Worm (Caenorhabditis elegans) whole organism, late embryonic: Measurements from ENCODE around the gene T21C9.6.

Experiments used
- C08G9.2 ChIP-seq: sonication (generic microtip); optimal IDR thresholded peaks from 2 replicates; lab custom pipeline; 2016; ENCODE audit warnings: mild to moderate bottlenecking, missing genetic modification characterization, moderate library complexity, missing compliant biosample characterization
- K02D7.2 ChIP-seq: sonication (generic microtip); optimal IDR thresholded peaks from 2 replicates; lab custom pipeline; 2017; ENCODE audit warnings: mild to moderate bottlenecking, missing genetic modification characterization, missing compliant biosample characterization
- K09A11.1 ChIP-seq: sonication (generic microtip); optimal IDR thresholded peaks from 2 replicates; lab custom pipeline; 2017; ENCODE audit warnings: antibody characterized with exemption, mild to moderate bottlenecking, missing genetic modification characterization, missing compliant biosample characterization; ENCODE audit not compliant: insufficient read depth
- T23F11.4 ChIP-seq: fragments of 200-800 bp; sonication (Bioruptor generic); optimal IDR thresholded peaks from 2 replicates; lab custom pipeline; 2018; ENCODE audit warnings: mild to moderate bottlenecking, missing genetic modification characterization, missing compliant biosample characterization
- ama-1 ChIP-seq: fragments of 150-350 bp; optimal IDR thresholded peaks from 2 replicates; lab custom pipeline; 2014
- ceh-18 ChIP-seq: sonication (generic microtip); optimal IDR thresholded peaks from 2 replicates; lab custom pipeline; 2016; ENCODE audit warnings: missing genetic modification characterization, missing compliant biosample characterization
- ceh-19 ChIP-seq: fragments of 200-800 bp; sonication (Bioruptor generic); optimal IDR thresholded peaks from 2 replicates; lab custom pipeline; 2018; ENCODE audit warnings: mild to moderate bottlenecking, missing genetic modification characterization, missing compliant biosample characterization
- ceh-2 ChIP-seq: sonication (generic microtip); optimal IDR thresholded peaks from 2 replicates; lab custom pipeline; 2016; ENCODE audit warnings: missing genotype, missing genetic modification characterization, missing compliant biosample characterization
- ceh-45 ChIP-seq: fragments of 200-800 bp; sonication (Bioruptor generic); IDR thresholded peaks from 2 replicates; pipeline ENCODE4 v1.3.6; 2022; ENCODE audit warnings: missing genetic modification reagents, missing genetic modification characterization, missing compliant biosample characterization
- ceh-6 ChIP-seq: fragments of 200-800 bp; sonication (Bioruptor generic); optimal IDR thresholded peaks from 2 replicates; lab custom pipeline; 2018; ENCODE audit warnings: mild to moderate bottlenecking, missing genetic modification characterization, missing compliant biosample characterization
- ceh-9 ChIP-seq: sonication (generic microtip); optimal IDR thresholded peaks from 2 replicates; lab custom pipeline; 2016; ENCODE audit warnings: mild to moderate bottlenecking, missing genetic modification characterization, inconsistent platforms, missing compliant biosample characterization
- che-1 ChIP-seq: sonication (generic microtip); optimal IDR thresholded peaks from 2 replicates; lab custom pipeline; 2016; ENCODE audit warnings: mild to moderate bottlenecking, missing genetic modification characterization, missing compliant biosample characterization
- eyg-1 ChIP-seq: sonication (generic microtip); optimal IDR thresholded peaks from 2 replicates; lab custom pipeline; 2016; ENCODE audit warnings: missing genotype, missing genetic modification characterization, missing compliant biosample characterization
- fax-1 ChIP-seq: sonication (generic microtip); optimal IDR thresholded peaks from 2 replicates; lab custom pipeline; 2016; ENCODE audit warnings: missing genotype, missing genetic modification characterization, missing compliant biosample characterization
- fkh-6 ChIP-seq: sonication (generic microtip); optimal IDR thresholded peaks from 2 replicates; lab custom pipeline; 2016; ENCODE audit warnings: missing genetic modification characterization, missing compliant biosample characterization
- hlh-13 ChIP-seq: fragments of 200-800 bp; sonication (Bioruptor generic); optimal IDR thresholded peaks from 2 replicates; lab custom pipeline; 2018; ENCODE audit warnings: mild to moderate bottlenecking, missing genetic modification characterization, missing compliant biosample characterization
- hlh-15 ChIP-seq: sonication (generic microtip); optimal IDR thresholded peaks from 2 replicates; lab custom pipeline; 2016; ENCODE audit warnings: missing genetic modification characterization, missing compliant biosample characterization
- hlh-30 ChIP-seq: sonication (generic microtip); optimal IDR thresholded peaks from 2 replicates; lab custom pipeline; 2017; ENCODE audit warnings: antibody characterized with exemption, missing genetic modification characterization, missing compliant biosample characterization; ENCODE audit not compliant: insufficient read depth
- hlh-6 ChIP-seq: sonication (generic microtip); optimal IDR thresholded peaks from 2 replicates; lab custom pipeline; 2016; ENCODE audit warnings: missing genotype, missing genetic modification characterization, missing compliant biosample characterization
- hlh-8 ChIP-seq: sonication (generic microtip); optimal IDR thresholded peaks from 2 replicates; lab custom pipeline; 2016; ENCODE audit warnings: missing genotype, missing genetic modification characterization, missing compliant biosample characterization
- madf-2 ChIP-seq: sonication (generic microtip); optimal IDR thresholded peaks from 2 replicates; lab custom pipeline; 2017; ENCODE audit warnings: missing genetic modification characterization, missing compliant biosample characterization
- nhr-11 ChIP-seq: fragments of 150-350 bp; optimal IDR thresholded peaks from 2 replicates; lab custom pipeline; 2014; ENCODE audit warnings: missing biosample characterization, missing genetic modification characterization
- nhr-232 ChIP-seq: sonication (generic microtip); optimal IDR thresholded peaks from 2 replicates; lab custom pipeline; 2016; ENCODE audit warnings: missing genetic modification characterization, missing compliant biosample characterization
- pat-9 ChIP-seq: fragments of 200-800 bp; sonication (Bioruptor generic); optimal IDR thresholded peaks from 2 replicates; lab custom pipeline; 2018; ENCODE audit warnings: mild to moderate bottlenecking, missing genetic modification characterization, moderate library complexity, missing compliant biosample characterization
- pha-2 ChIP-seq: sonication (generic microtip); optimal IDR thresholded peaks from 2 replicates; lab custom pipeline; 2017; ENCODE audit warnings: mild to moderate bottlenecking, missing genetic modification characterization, missing compliant biosample characterization
- pha-4 ChIP-seq: fragments of 150-350 bp; optimal IDR thresholded peaks from 2 replicates; lab custom pipeline; 2018; ENCODE audit warnings: missing biosample characterization, missing genetic modification reagents, missing genetic modification characterization
- pqm-1 ChIP-seq: sonication (generic microtip); optimal IDR thresholded peaks from 2 replicates; lab custom pipeline; 2016; ENCODE audit warnings: missing genetic modification characterization, missing compliant biosample characterization
- pros-1 ChIP-seq: fragments of 150-350 bp; optimal IDR thresholded peaks from 2 replicates; lab custom pipeline; 2014; ENCODE audit warnings: missing biosample characterization, missing genetic modification reagents, missing genetic modification characterization
- ref-2 ChIP-seq: sonication (generic microtip); optimal IDR thresholded peaks from 2 replicates; lab custom pipeline; 2016; ENCODE audit warnings: missing genetic modification characterization, missing compliant biosample characterization
- rnt-1 ChIP-seq: sonication (generic microtip); optimal IDR thresholded peaks from 2 replicates; lab custom pipeline; 2016; ENCODE audit warnings: missing genetic modification characterization, missing compliant biosample characterization
- sdc-2 ChIP-seq: sonication (generic microtip); optimal IDR thresholded peaks from 2 replicates; lab custom pipeline; 2016; ENCODE audit warnings: missing genotype, missing genetic modification characterization, missing compliant biosample characterization
- sox-2 ChIP-seq: fragments of 200-800 bp; sonication (Bioruptor generic); IDR thresholded peaks from 2 replicates; pipeline ENCODE4 v1.3.6; 2022; ENCODE audit warnings: missing genetic modification reagents, missing genetic modification characterization, missing compliant biosample characterization
- tbx-7 ChIP-seq: sonication (generic microtip); optimal IDR thresholded peaks from 2 replicates; lab custom pipeline; 2016; ENCODE audit warnings: missing genotype, missing genetic modification characterization, missing compliant biosample characterization
- ttx-3 ChIP-seq: sonication (generic microtip); optimal IDR thresholded peaks from 2 replicates; lab custom pipeline; 2016; ENCODE audit warnings: missing genetic modification reagents, missing genetic modification characterization, missing compliant biosample characterization
- unc-3 ChIP-seq, 2 experiments: fragments of 200-800 bp in 1 of 2; sonication (Bioruptor generic) in 1 of 2; sonication (generic microtip) in 1 of 2; conservative IDR thresholded peaks in 1 of 2; optimal IDR thresholded peaks in 1 of 2; 2 replicates each; pipeline versions ENCODE4 v1.3.6 to Lab custom; 2016 to 2022; ENCODE audit warnings: missing compliant biosample characterization in 2 of 2, missing genetic modification characterization in 2 of 2, missing genetic modification reagents in 1 of 2
- unc-55 ChIP-seq: sonication (generic microtip); optimal IDR thresholded peaks from 2 replicates; lab custom pipeline; 2017; ENCODE audit warnings: missing biosample characterization, missing genetic modification reagents, missing genetic modification characterization
- unc-86 ChIP-seq: sonication (generic microtip); optimal IDR thresholded peaks from 2 replicates; lab custom pipeline; 2016; ENCODE audit warnings: missing genetic modification characterization, missing compliant biosample characterization
- zip-5 ChIP-seq: sonication (generic microtip); optimal IDR thresholded peaks from 2 replicates; lab custom pipeline; 2016; ENCODE audit warnings: missing genetic modification characterization, missing compliant biosample characterization
- ztf-16 ChIP-seq: sonication (generic microtip); optimal IDR thresholded peaks from 2 replicates; lab custom pipeline; 2017; ENCODE audit warnings: missing genetic modification characterization, missing compliant biosample characterization

The T21C9.6 gene

DNA sequence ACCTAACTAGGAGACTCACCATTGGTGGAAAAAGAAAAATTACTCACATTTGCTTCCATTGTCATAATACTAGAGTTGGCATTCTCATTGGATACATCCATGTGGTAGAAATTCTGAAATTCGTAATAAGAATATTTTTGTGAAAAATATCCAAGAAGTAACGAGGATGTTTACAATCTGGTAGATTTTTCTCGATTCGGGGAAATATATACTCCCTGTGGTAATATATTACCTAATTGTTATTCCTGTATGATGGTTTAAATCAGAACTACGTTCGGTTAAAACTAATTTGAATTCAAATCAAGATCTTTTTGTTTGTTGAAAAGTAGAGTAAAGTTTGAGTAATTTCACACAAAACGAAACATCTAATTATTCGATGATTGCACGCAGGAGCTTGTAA lies 32.7 kb upstream of the T21C9.6 start, which contains the start of gene srd-34:
TSS of gene srd-34 (minus strand) at position 101 of the 400 bp plus-strand sequence.
- TF ChIP-seq rnt-1 (no peak), hlh-15 (tag; lab: Kevin White, UChicago) (no peak), zip-5 (no peak), ceh-9 (no peak), ceh-2 (tag; lab: Kevin White, UChicago) (no peak), eyg-1 (tag; lab: Kevin White, UChicago) (no peak), pqm-1 (tag; lab: Kevin White, UChicago) (no peak), sox-2 (GFP tag; lab: Robert Waterston, UW) (no peak), pha-4 (no peak), ceh-19 (no peak), K09A11.1 (tag; lab: Kevin White, UChicago) (no peak), unc-3 (GFP tag; conservative IDR thresholded peaks at IDR 0.05; lab: Robert Waterston, UW) (no peak), unc-3 (tag; optimal IDR thresholded peaks at IDR 0.05; lab: Kevin White, UChicago) (no peak), tbx-7 (tag; lab: Kevin White, UChicago) (no peak), nhr-11 (tag; lab: Kevin White, UChicago) (no peak), ceh-45 (GFP tag; lab: Robert Waterston, UW) (no peak), fkh-6 (tag; lab: Kevin White, UChicago) (no peak), che-1 (tag; lab: Kevin White, UChicago) (no peak), nhr-232 (tag; lab: Kevin White, UChicago) (no peak), ama-1 (lab: Kevin White, UChicago) (no peak), hlh-13 (GFP tag; lab: Kevin White, UChicago) (no peak)

DNA sequence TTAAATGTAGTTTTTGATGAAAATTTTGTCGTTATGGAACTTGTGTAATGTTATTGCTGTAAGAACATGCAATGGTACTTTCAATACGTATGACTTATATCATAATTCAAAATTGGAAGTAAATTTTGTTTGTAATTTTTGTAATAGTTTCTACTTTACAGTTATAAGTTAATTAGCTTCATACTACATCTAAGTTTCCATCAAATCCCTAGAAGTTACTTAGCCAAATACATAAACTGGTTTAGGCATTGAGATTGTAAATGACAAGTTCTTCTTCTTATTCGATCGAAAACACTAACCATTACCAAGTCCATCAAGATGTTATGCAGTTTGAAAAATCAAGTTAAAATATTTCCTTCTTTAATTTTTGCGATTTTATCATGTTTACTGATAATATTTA lies 32.0 kb upstream of the T21C9.6 start, which contains the start of gene F32G8.2:
TSS of gene F32G8.2 (plus strand) at position 301 of the 400 bp plus-strand sequence.
- TF ChIP-seq ceh-6 (GFP tag; lab: Kevin White, UChicago) (no peak), hlh-15 (tag; lab: Kevin White, UChicago) (no peak), unc-86 (tag; lab: Kevin White, UChicago) (no peak), hlh-30 (tag; lab: Kevin White, UChicago) (no peak), unc-55 (GFP tag; lab: Kevin White, UChicago) (no peak), madf-2 (tag; lab: Kevin White, UChicago) (no peak), hlh-6 (tag; lab: Kevin White, UChicago) (no peak), ttx-3 (no peak), pha-2 (tag; lab: Kevin White, UChicago) (no peak), ref-2 (no peak), K02D7.2 (no peak), T23F11.4 (GFP tag; lab: Kevin White, UChicago) (no peak), sdc-2 (tag; lab: Kevin White, UChicago) (no peak), fkh-6 (tag; lab: Kevin White, UChicago) (no peak), pros-1 (tag; lab: Kevin White, UChicago) (no peak)

DNA sequence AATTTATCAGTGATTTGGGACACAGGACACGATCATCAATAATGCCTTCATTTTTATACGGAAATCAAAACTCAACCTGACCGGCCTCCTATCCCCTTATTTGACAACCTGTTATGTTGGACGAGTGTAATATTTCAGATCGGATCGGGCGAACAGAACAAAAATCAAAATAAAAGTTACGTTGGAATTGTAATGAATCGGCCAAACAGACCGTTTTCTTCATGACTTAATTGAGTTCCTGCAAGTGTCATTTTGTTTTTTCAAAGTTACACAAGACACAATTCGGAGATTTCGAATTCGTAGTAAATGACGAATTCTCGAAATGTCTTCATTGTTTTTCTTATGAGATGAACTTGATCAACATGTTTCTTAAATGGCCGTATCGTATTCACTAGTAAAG lies 26.4 kb upstream of the T21C9.6 start, which contains the start of gene F32G8.3:
TSS of gene F32G8.3 (minus strand) at position 101 of the 400 bp plus-strand sequence.
- no peak for TF ChIP-seq pat-9 (tag; lab: Kevin White, UChicago)
- TF ChIP-seq ceh-18, result no peak
- TF ChIP-seq hlh-13 (GFP tag; lab: Kevin White, UChicago), result no peak
- TF ChIP-seq C08G9.2 (tag; lab: Kevin White, UChicago), result no peak
- TF ChIP-seq fax-1, result no peak
- no peak for TF ChIP-seq ztf-16 (tag; lab: Kevin White, UChicago)
- TF ChIP-seq hlh-15 (tag; lab: Kevin White, UChicago), result no peak
- no peak for TF ChIP-seq K09A11.1 (tag; lab: Kevin White, UChicago)
- TF ChIP-seq hlh-8 (tag; lab: Kevin White, UChicago), result no peak
